Worm (Caenorhabditis elegans): ENCODE data around the gene C25A8.1.

DNA sequence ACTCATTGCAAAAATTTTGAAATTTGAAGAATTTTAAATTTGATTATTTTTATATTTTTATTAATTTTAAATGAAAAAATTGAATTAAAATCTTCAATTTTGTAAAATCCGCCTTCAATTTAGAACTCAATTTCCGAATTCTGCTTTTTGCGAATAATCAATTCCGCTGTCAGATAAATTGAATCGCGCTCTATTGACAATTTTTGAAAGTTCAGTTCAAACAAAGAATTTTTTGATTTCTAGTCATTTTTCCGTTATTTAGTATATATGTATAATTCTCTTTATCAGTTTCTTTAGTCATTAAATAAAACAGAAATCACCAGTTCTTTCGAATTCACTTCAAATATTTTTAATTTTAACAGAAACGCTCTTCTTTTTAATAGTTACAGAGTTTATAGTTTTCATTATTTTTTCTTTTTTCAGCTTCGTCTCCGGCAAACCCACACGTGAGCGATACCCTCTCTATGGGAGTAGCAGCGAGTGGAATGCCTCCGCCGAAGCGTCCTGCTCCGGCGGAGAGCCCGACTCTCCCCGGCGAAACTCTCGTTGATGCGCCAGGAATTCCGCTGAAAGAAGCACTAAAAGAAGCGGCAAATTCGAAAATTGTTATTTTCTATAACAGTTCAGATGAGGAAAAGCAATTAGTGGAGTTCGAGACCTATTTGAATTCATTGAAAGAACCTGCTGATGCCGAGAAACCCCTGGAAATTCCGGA is 2.0 kb downstream of the C25A8.1 start:
- no peak for TF ChIP-seq ces-1 (GFP tag; optimal IDR thresholded peaks at IDR 0.05)
- TF ChIP-seq lsy-2 (tag; optimal IDR thresholded peaks at IDR 0.05) = no peak
- no peak for TF ChIP-seq nhr-28 (tag; optimal IDR thresholded peaks at IDR 0.05)
- TF ChIP-seq ztf-11 (tag; optimal IDR thresholded peaks at IDR 0.05) = no peak
- TF ChIP-seq unc-39 (tag; optimal IDR thresholded peaks at IDR 0.05) = no peak
- TF ChIP-seq cnd-1 (tag; optimal IDR thresholded peaks at IDR 0.05) = no peak
- TF ChIP-seq nhr-12 (tag; optimal IDR thresholded peaks at IDR 0.05) = no peak
- no peak for TF ChIP-seq snpc-4 (tag; optimal IDR thresholded peaks at IDR 0.05)
- TF ChIP-seq zip-8 (tag; optimal IDR thresholded peaks at IDR 0.05) = no peak
- TF ChIP-seq nhr-2 (tag; optimal IDR thresholded peaks at IDR 0.05) = no peak
- no peak for TF ChIP-seq nhr-237 (tag; optimal IDR thresholded peaks at IDR 0.05)
- TF ChIP-seq mep-1 (tag; optimal IDR thresholded peaks at IDR 0.05) = no peak
